Fruit fly (Drosophila melanogaster) whole organism, pupa: ENCODE results near the gene CG42852.

Source experiments
- CG8301 ChIP-seq: fragments of 200-800 bp; sonication (Bioruptor generic); optimal IDR thresholded peaks from 2 replicates; lab custom pipeline; 2018; ENCODE audit warnings: missing biosample characterization, mild to moderate bottlenecking, missing genetic modification characterization
- rn ChIP-seq: fragments of 200-800 bp; sonication (Bioruptor generic); IDR thresholded peaks from 2 replicates; pipeline ENCODE4 v1.3.6; 2022; ENCODE audit warnings: missing biosample characterization, missing genetic modification characterization

DNA sequence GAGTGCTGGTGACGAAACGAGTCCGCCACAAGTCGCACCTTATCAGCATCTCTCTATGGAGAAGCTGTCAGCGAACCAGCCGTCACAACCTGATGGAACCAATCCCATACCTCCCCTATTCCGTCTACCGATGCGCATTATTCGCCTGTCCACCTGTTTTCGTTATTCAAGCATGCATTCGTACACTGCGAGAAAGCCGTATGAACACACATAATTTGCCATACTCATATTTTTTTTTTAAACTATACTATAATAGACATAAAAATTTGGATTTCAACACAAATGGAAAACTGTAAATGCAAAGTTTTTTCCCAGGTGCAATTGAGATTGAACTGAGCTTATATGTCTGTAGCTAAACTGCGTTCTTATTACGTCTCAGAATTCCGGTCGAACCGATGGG lies 41.3 kb downstream of the CG42852 start:
- TF ChIP-seq rn (GFP tag; lab: Robert Waterston, UW) (no peak), CG8301 (tag; lab: Kevin White, UChicago) (no peak)
